Worm (Caenorhabditis elegans) whole organism, young adult: ENCODE results near the gene gsto-1.
"Not testable (repeated sequence)": the region's sequence is repeated elsewhere in the genome, so short reads cannot be mapped to it uniquely, and the experiment has no call there.

Experiments
- Y67H2A.10 ChIP-seq: fragments of 200-800 bp; sonication (Bioruptor generic); conservative IDR thresholded peaks from 2 replicates; pipeline ENCODE4 v1.3.6; 2022; ENCODE audit warnings: missing genetic modification reagents, missing genetic modification characterization, missing compliant biosample characterization
- aptf-3 ChIP-seq: fragments of 200-800 bp; sonication (Bioruptor generic); IDR thresholded peaks from 2 replicates; pipeline ENCODE4 v1.3.6; 2022; ENCODE audit warnings: missing genetic modification characterization, missing compliant biosample characterization
- him-1 ChIP-seq: sonication (generic microtip); optimal IDR thresholded peaks from 2 replicates; lab custom pipeline; 2016; ENCODE audit warnings: missing genotype, missing genetic modification reagents, missing genetic modification characterization, missing compliant biosample characterization
- lin-54 ChIP-seq: fragments of 200-800 bp; sonication (Bioruptor generic); optimal IDR thresholded peaks from 2 replicates; lab custom pipeline; 2018; ENCODE audit warnings: mild to moderate bottlenecking, missing genetic modification characterization, missing compliant biosample characterization

ce11 chrIII:7964281-7964680 lies 17.5 kb upstream of the gsto-1 start, which contains the start of gene F54H12.2:
- not testable (repeated sequence) for TF ChIP-seq Y67H2A.10 (GFP tag; lab: Robert Waterston, UW); him-1 (tag; lab: Kevin White, UChicago); aptf-3 (GFP tag; lab: Robert Waterston, UW); lin-54
